Fruit fly (Drosophila melanogaster): ENCODE results near the gene knrl.

knrl gene

dm6 chr3L:20620303-20620996, at the start of gene knrl:
TSS of gene knrl (minus strand) at chr3L:20620659.
- TF ChIP-seq Dif (GFP tag; optimal IDR thresholded peaks at IDR 0.05; ENCODE audit: partially characterized antibody) (peak; percentile 39), CrebA (GFP tag; optimal IDR thresholded peaks at IDR 0.05; ENCODE audit: borderline replicate concordance) (no peak), dl (GFP tag; optimal IDR thresholded peaks at IDR 0.05; ENCODE audit: insufficient read depth in 1 of 2, partially characterized antibody in 2 of 2) (peak in 1 of 2 experiments; percentile 70), OdsH (GFP tag; optimal IDR thresholded peaks at IDR 0.05) (no peak)

dm6 chr3L:20667408-20667807, 46.9 kb upstream of the knrl start:
- no peak for TF ChIP-seq sage (GFP tag; optimal IDR thresholded peaks at IDR 0.05)
- no peak for TF ChIP-seq Hr83 (GFP tag; optimal IDR thresholded peaks at IDR 0.05; ENCODE audit: poor library complexity, severe bottlenecking)
- no peak for TF ChIP-seq dsf (GFP tag; optimal IDR thresholded peaks at IDR 0.05; ENCODE audit: borderline replicate concordance)
- no peak for TF ChIP-seq Sp1 (GFP tag; optimal IDR thresholded peaks at IDR 0.05)
- TF ChIP-seq HLH106 (tag; optimal IDR thresholded peaks at IDR 0.05): no peak
- TF ChIP-seq woc (GFP tag; optimal IDR thresholded peaks at IDR 0.05): no peak
- no peak for TF ChIP-seq N (GFP tag; optimal IDR thresholded peaks at IDR 0.05)
- TF ChIP-seq Vsx2 (GFP tag; optimal IDR thresholded peaks at IDR 0.05; ENCODE audit: partially characterized antibody): no peak
- no peak for TF ChIP-seq Abd-B (GFP tag; optimal IDR thresholded peaks at IDR 0.05)
- no peak for TF ChIP-seq br (GFP tag; optimal IDR thresholded peaks at IDR 0.05)
- no peak for TF ChIP-seq ey (GFP tag; optimal IDR thresholded peaks at IDR 0.05)
- no peak for TF ChIP-seq Dfd (GFP tag; optimal IDR thresholded peaks at IDR 0.05)
- no peak for TF ChIP-seq psq (GFP tag; optimal IDR thresholded peaks at IDR 0.05)
- TF ChIP-seq brk (GFP tag; optimal IDR thresholded peaks at IDR 0.05): no peak

- TF ChIP-seq GATAd (GFP tag; optimal IDR thresholded peaks at IDR 0.05) (no peak), h (GFP tag; optimal IDR thresholded peaks at IDR 0.05) (no peak), Hr83 (GFP tag; optimal IDR thresholded peaks at IDR 0.05; ENCODE audit: poor library complexity, severe bottlenecking) (no peak), usp (GFP tag; optimal IDR thresholded peaks at IDR 0.05) (no peak), dl (GFP tag; optimal IDR thresholded peaks at IDR 0.05; ENCODE audit: insufficient read depth in 1 of 2, partially characterized antibody in 2 of 2) (no peak), Sp1 (GFP tag; optimal IDR thresholded peaks at IDR 0.05) (no peak), HLH106 (tag; optimal IDR thresholded peaks at IDR 0.05) (no peak), pan (optimal IDR thresholded peaks at IDR 0.05) (no peak), rgr (GFP tag; optimal IDR thresholded peaks at IDR 0.05) (no peak), Vsx2 (GFP tag; optimal IDR thresholded peaks at IDR 0.05; ENCODE audit: partially characterized antibody) (no peak), psq (GFP tag; optimal IDR thresholded peaks at IDR 0.05) (no peak), Mio (GFP tag; optimal IDR thresholded peaks at IDR 0.05) (no peak), OdsH (GFP tag; optimal IDR thresholded peaks at IDR 0.05) (no peak), Hr78 (GFP tag; optimal IDR thresholded peaks at IDR 0.05) (no peak)
Measured at dm6 chr3L:20663967-20664366, 43.5 kb upstream of the knrl start.

DNA sequence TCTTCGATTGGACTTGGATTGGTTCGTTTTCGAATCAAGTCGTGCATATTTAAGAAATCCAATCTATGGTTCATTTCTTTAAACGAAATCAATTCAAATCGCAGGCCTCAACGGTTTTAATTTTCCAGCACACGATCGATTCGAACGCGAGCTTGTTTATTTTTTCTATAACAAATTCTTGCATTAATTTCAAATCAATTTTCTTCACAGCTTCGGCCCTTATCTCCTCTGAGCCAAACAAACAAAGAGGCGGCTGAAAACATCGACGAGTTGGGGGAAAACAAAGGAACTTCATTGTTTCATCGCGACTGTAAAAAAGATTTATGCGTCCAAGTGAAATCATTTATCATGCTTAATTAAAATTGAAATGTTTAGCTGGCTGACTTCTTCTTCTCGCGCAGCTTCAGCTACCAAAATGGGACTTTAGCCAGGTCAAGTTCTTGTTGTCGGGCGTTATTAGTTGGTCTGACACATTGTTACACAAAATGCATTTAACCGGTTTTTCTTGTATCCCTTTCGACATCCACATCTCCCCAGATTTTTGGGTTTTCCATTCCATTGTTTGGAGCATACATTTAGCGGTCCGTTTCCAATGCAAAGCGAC, 41.5 kb upstream of the knrl start:
- TF ChIP-seq Hr78 (GFP tag; optimal IDR thresholded peaks at IDR 0.05) (no peak), Mio (GFP tag; optimal IDR thresholded peaks at IDR 0.05) (no peak), brk (GFP tag; optimal IDR thresholded peaks at IDR 0.05) (no peak), dmrt93B (GFP tag; optimal IDR thresholded peaks at IDR 0.05) (no peak), GATAd (GFP tag; optimal IDR thresholded peaks at IDR 0.05) (no peak), woc (GFP tag; optimal IDR thresholded peaks at IDR 0.05) (no peak), Vsx2 (GFP tag; optimal IDR thresholded peaks at IDR 0.05; ENCODE audit: partially characterized antibody) (no peak), tai (GFP tag; optimal IDR thresholded peaks at IDR 0.05) (no peak), sage (GFP tag; optimal IDR thresholded peaks at IDR 0.05) (no peak), dsf (GFP tag; optimal IDR thresholded peaks at IDR 0.05; ENCODE audit: borderline replicate concordance) (no peak), OdsH (GFP tag; optimal IDR thresholded peaks at IDR 0.05) (no peak), h (GFP tag; optimal IDR thresholded peaks at IDR 0.05) (no peak), Abd-B (GFP tag; optimal IDR thresholded peaks at IDR 0.05) (no peak), CG32264 (GFP tag; optimal IDR thresholded peaks at IDR 0.05) (no peak), Hr83 (GFP tag; optimal IDR thresholded peaks at IDR 0.05; ENCODE audit: poor library complexity, severe bottlenecking) (no peak), Dfd (GFP tag; optimal IDR thresholded peaks at IDR 0.05) (no peak), rgr (GFP tag; optimal IDR thresholded peaks at IDR 0.05) (no peak)

- TF ChIP-seq woc (GFP tag; optimal IDR thresholded peaks at IDR 0.05): no peak
- TF ChIP-seq dsf (GFP tag; optimal IDR thresholded peaks at IDR 0.05; ENCODE audit: borderline replicate concordance): no peak
- TF ChIP-seq Hr78 (GFP tag; optimal IDR thresholded peaks at IDR 0.05): no peak
- TF ChIP-seq foxo (GFP tag; optimal IDR thresholded peaks at IDR 0.05): no peak
- TF ChIP-seq dmrt93B (GFP tag; optimal IDR thresholded peaks at IDR 0.05): no peak
- TF ChIP-seq sv (GFP tag; optimal IDR thresholded peaks at IDR 0.05): no peak
- no peak for TF ChIP-seq psq (GFP tag; optimal IDR thresholded peaks at IDR 0.05)
- TF ChIP-seq rgr (GFP tag; optimal IDR thresholded peaks at IDR 0.05): no peak
- no peak for TF ChIP-seq dl (GFP tag; optimal IDR thresholded peaks at IDR 0.05; ENCODE audit: insufficient read depth in 1 of 2, partially characterized antibody in 2 of 2)
- TF ChIP-seq sage (GFP tag; optimal IDR thresholded peaks at IDR 0.05): no peak
- no peak for TF ChIP-seq GATAd (GFP tag; optimal IDR thresholded peaks at IDR 0.05)
- no peak for TF ChIP-seq brk (GFP tag; optimal IDR thresholded peaks at IDR 0.05)
- no peak for TF ChIP-seq jim (GFP tag; optimal IDR thresholded peaks at IDR 0.05)
- TF ChIP-seq fru (GFP tag; optimal IDR thresholded peaks at IDR 0.05): no peak
- no peak for TF ChIP-seq br (GFP tag; optimal IDR thresholded peaks at IDR 0.05)
- no peak for TF ChIP-seq N (GFP tag; optimal IDR thresholded peaks at IDR 0.05)
- no peak for TF ChIP-seq Dif (GFP tag; optimal IDR thresholded peaks at IDR 0.05; ENCODE audit: partially characterized antibody)
Measured at dm6 chr3L:20661178-20661577, 40.7 kb upstream of the knrl start.

All from whole organism, wandering third instar larva.